Worm (Caenorhabditis elegans): ENCODE data around the gene C06A1.6.

DNA sequence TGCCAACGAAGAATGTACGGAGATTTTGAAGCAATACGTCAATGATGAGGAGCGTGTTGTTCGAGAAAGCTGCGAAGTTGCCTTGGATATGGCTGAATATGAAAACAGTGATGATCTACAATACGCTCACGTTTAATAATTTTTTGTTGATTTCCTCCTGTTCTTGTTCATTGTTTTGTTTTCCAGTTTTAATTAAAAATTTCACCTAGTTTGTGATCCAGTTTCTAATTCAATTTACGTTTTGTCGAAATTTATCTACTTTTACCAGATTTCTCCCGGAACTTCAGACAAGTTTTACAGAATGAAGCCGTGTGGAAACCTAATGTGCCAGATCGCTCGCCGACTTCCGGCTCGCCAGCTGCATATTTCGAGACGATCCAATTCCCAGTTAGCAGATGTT, 16.4 kb upstream of the C06A1.6 start, which contains the start of gene dap-3:
- no peak for TF ChIP-seq elt-3 (tag; optimal IDR thresholded peaks at IDR 0.05)
- no peak for TF ChIP-seq daf-12 (tag; optimal IDR thresholded peaks at IDR 0.05)
- TF ChIP-seq snpc-4 (tag; optimal IDR thresholded peaks at IDR 0.05) = no peak
- TF ChIP-seq elt-2 (tag; optimal IDR thresholded peaks at IDR 0.05) = no peak
- no peak for TF ChIP-seq fkh-10 (GFP tag; optimal IDR thresholded peaks at IDR 0.05)
- no peak for TF ChIP-seq eor-1 (tag; optimal IDR thresholded peaks at IDR 0.05)
- TF ChIP-seq unc-62 (GFP tag; optimal IDR thresholded peaks at IDR 0.05) = no peak
- no peak for TF ChIP-seq nhr-11 (tag; optimal IDR thresholded peaks at IDR 0.05)
- TF ChIP-seq nhr-76 (tag; optimal IDR thresholded peaks at IDR 0.05) = no peak
- TF ChIP-seq pha-4 (tag; optimal IDR thresholded peaks at IDR 0.05) = no peak
- TF ChIP-seq ama-1 (optimal IDR thresholded peaks at IDR 0.05) = no peak
